Fruit fly (Drosophila melanogaster) whole organism, embryonic: ENCODE measurements around the gene Rpp14a.

Experiments
- Aef1 ChIP-seq: fragments of 200-800 bp; sonication (Bioruptor generic); IDR thresholded peaks from 3 replicates; pipeline ENCODE4 v1.3.6; 2022; ENCODE audit warnings: missing biosample characterization, missing genetic modification characterization
- Bgb ChIP-seq: fragments of 200-800 bp; sonication (Bioruptor generic); IDR thresholded peaks from 2 replicates; pipeline ENCODE4 v1.3.6; 2022; ENCODE audit warnings: missing biosample characterization, missing genetic modification characterization; ENCODE audit not compliant: partially characterized antibody
- BtbVII ChIP-seq: fragments of 200-800 bp; sonication (Bioruptor generic); optimal IDR thresholded peaks from 3 replicates; lab custom pipeline; 2017; ENCODE audit warnings: missing biosample characterization, mild to moderate bottlenecking, missing genetic modification characterization
- C15 ChIP-seq: fragments of 200-800 bp; sonication (Bioruptor generic); IDR thresholded peaks from 3 replicates; pipeline ENCODE4 v1.3.6; 2022; ENCODE audit warnings: missing biosample characterization, missing genetic modification characterization
- CG10366 ChIP-seq: fragments of 200-800 bp; sonication (Bioruptor generic); IDR thresholded peaks from 2 replicates; pipeline ENCODE4 v1.3.6; 2022; ENCODE audit warnings: missing biosample characterization, missing genetic modification characterization
- CG11560 ChIP-seq: fragments of 200-800 bp; sonication (Bioruptor generic); IDR thresholded peaks from 3 replicates; pipeline ENCODE4 v1.3.6; 2022; ENCODE audit warnings: missing biosample characterization, missing genetic modification characterization
- CG12744 ChIP-seq: fragments of 200-800 bp; sonication (Bioruptor generic); optimal IDR thresholded peaks from 2 replicates; lab custom pipeline; 2016; ENCODE audit warnings: missing biosample characterization, missing genetic modification characterization
- CG13775 ChIP-seq: fragments of 200-800 bp; sonication (Bioruptor generic); optimal IDR thresholded peaks from 3 replicates; lab custom pipeline; 2017; ENCODE audit warnings: missing biosample characterization, mild to moderate bottlenecking, missing genetic modification characterization
- CG15514 ChIP-seq: fragments of 200-800 bp; sonication (Bioruptor generic); optimal IDR thresholded peaks from 3 replicates; lab custom pipeline; 2017; ENCODE audit warnings: missing biosample characterization, missing genetic modification characterization, mild to moderate bottlenecking, moderate library complexity, missing genetic modification reagents
- CG16813 ChIP-seq: fragments of 200-800 bp; sonication (Bioruptor generic); IDR thresholded peaks from 3 replicates; pipeline ENCODE4 v1.3.6; 2022; ENCODE audit warnings: missing biosample characterization, missing genetic modification characterization; ENCODE audit not compliant: partially characterized antibody
- CG2120 ChIP-seq: fragments of 200-800 bp; sonication (Bioruptor generic); optimal IDR thresholded peaks from 3 replicates; lab custom pipeline; 2016; ENCODE audit warnings: missing biosample characterization, missing genetic modification characterization
- CG2712 ChIP-seq: fragments of 200-800 bp; optimal IDR thresholded peaks from 3 replicates; lab custom pipeline; 2019; ENCODE audit warnings: missing biosample characterization, mild to moderate bottlenecking, missing genetic modification characterization, moderate library complexity
- CG32767 ChIP-seq: fragments of 200-800 bp; sonication (Bioruptor generic); IDR thresholded peaks from 2 replicates; pipeline ENCODE4 v1.3.6; 2022; ENCODE audit warnings: missing biosample characterization, missing genetic modification characterization
- CG33213 ChIP-seq: fragments of 200-800 bp; sonication (Bioruptor generic); optimal IDR thresholded peaks from 3 replicates; lab custom pipeline; 2016; ENCODE audit warnings: missing biosample characterization, missing genetic modification characterization
- CG34224 ChIP-seq: fragments of 200-800 bp; sonication (Bioruptor generic); IDR thresholded peaks from 3 replicates; pipeline ENCODE4 v1.3.6; 2022; ENCODE audit warnings: missing biosample characterization, missing genetic modification characterization; ENCODE audit not compliant: partially characterized antibody
- CG3726 ChIP-seq: fragments of 200-800 bp; sonication (Bioruptor generic); IDR thresholded peaks from 3 replicates; pipeline ENCODE4, ENCODE4 v1.3.6; 2022; ENCODE audit warnings: missing biosample characterization, missing genetic modification characterization
- CG4617 ChIP-seq: fragments of 200-800 bp; sonication (Bioruptor generic); optimal IDR thresholded peaks from 3 replicates; lab custom pipeline; 2016; ENCODE audit warnings: missing biosample characterization, missing genetic modification characterization, borderline replicate concordance
- CG5180 ChIP-seq: fragments of 200-800 bp; sonication (Bioruptor generic); optimal IDR thresholded peaks from 3 replicates; lab custom pipeline; 2017; ENCODE audit warnings: missing biosample characterization, missing genetic modification characterization, mild to moderate bottlenecking, moderate library complexity, missing genetic modification reagents
- CG9609 ChIP-seq: fragments of 200-800 bp; sonication (Bioruptor generic); optimal IDR thresholded peaks from 3 replicates; lab custom pipeline; 2016; ENCODE audit warnings: missing biosample characterization, missing genetic modification characterization
- CG9797 ChIP-seq: fragments of 200-800 bp; sonication (Bioruptor generic); optimal IDR thresholded peaks from 3 replicates; lab custom pipeline; 2018; ENCODE audit warnings: missing biosample characterization, mild to moderate bottlenecking, missing genetic modification characterization
- Chrac-16 ChIP-seq: fragments of 200-800 bp; sonication (Bioruptor generic); optimal IDR thresholded peaks from 3 replicates; lab custom pipeline; 2016; ENCODE audit warnings: missing biosample characterization, missing genetic modification characterization
- CoRest ChIP-seq: fragments of 200-800 bp; sonication (Bioruptor generic); optimal IDR thresholded peaks from 3 replicates; lab custom pipeline; 2018; ENCODE audit warnings: missing biosample characterization, mild to moderate bottlenecking, missing genetic modification characterization, moderate library complexity
- Dad ChIP-seq: fragments of 200-800 bp; sonication (Bioruptor generic); optimal IDR thresholded peaks from 3 replicates; lab custom pipeline; 2016; ENCODE audit warnings: missing biosample characterization, missing genetic modification characterization
- Doc2 ChIP-seq: fragments of 200-800 bp; sonication (Bioruptor generic); IDR thresholded peaks from 2 replicates; pipeline ENCODE4 v1.3.6; 2022; ENCODE audit warnings: missing biosample characterization, missing genetic modification characterization
- Dp ChIP-seq: fragments of 200-800 bp; sonication (Bioruptor generic); optimal IDR thresholded peaks from 2 replicates; lab custom pipeline; 2018; ENCODE audit warnings: missing biosample characterization, mild to moderate bottlenecking, missing genetic modification characterization, moderate library complexity
- ERR ChIP-seq: fragments of 200-800 bp; sonication (Bioruptor generic); optimal IDR thresholded peaks from 2 replicates; lab custom pipeline; 2016; ENCODE audit warnings: missing biosample characterization, missing genetic modification characterization
- Fer1 ChIP-seq: fragments of 200-800 bp; sonication (Bioruptor generic); optimal IDR thresholded peaks from 2 replicates; lab custom pipeline; 2017; ENCODE audit warnings: missing biosample characterization, mild to moderate bottlenecking, missing genetic modification characterization
- Gug ChIP-seq: fragments of 200-800 bp; sonication (Bioruptor generic); IDR thresholded peaks from 4 replicates; pipeline ENCODE4 v1.3.6; 2022; ENCODE audit warnings: missing biosample characterization, missing genetic modification characterization
- HLH4C ChIP-seq: fragments of 200-800 bp; sonication (Bioruptor generic); IDR thresholded peaks from 3 replicates; pipeline ENCODE4 v1.3.6; 2022; ENCODE audit warnings: missing biosample characterization, missing genetic modification characterization; ENCODE audit not compliant: partially characterized antibody
- Hsf ChIP-seq: fragments of 200-800 bp; sonication (Bioruptor generic); optimal IDR thresholded peaks from 3 replicates; lab custom pipeline; 2016; ENCODE audit warnings: missing biosample characterization, missing genetic modification characterization
- Nf-YA ChIP-seq: fragments of 200-800 bp; sonication (Bioruptor generic); IDR thresholded peaks from 2 replicates; pipeline ENCODE4 v1.3.6; 2022; ENCODE audit warnings: missing biosample characterization, missing genetic modification characterization
- NfI ChIP-seq: fragments of 200-800 bp; sonication (Bioruptor generic); optimal IDR thresholded peaks from 3 replicates; lab custom pipeline; 2018; ENCODE audit warnings: missing biosample characterization, mild to moderate bottlenecking, missing genetic modification characterization, moderate library complexity
- Oli ChIP-seq: fragments of 200-800 bp; sonication (Bioruptor generic); optimal IDR thresholded peaks from 2 replicates; lab custom pipeline; 2018; ENCODE audit warnings: missing biosample characterization, mild to moderate bottlenecking, missing genetic modification characterization, moderate library complexity
- TFAM ChIP-seq: fragments of 200-800 bp; sonication (Bioruptor generic); optimal IDR thresholded peaks from 2 replicates; lab custom pipeline; 2017; ENCODE audit warnings: missing biosample characterization, missing genetic modification characterization, inconsistent platforms
- YL-1 ChIP-seq: fragments of 200-800 bp; sonication (Bioruptor generic); optimal IDR thresholded peaks from 3 replicates; lab custom pipeline; 2017; ENCODE audit warnings: missing biosample characterization, mild to moderate bottlenecking, missing genetic modification characterization
- ab ChIP-seq: fragments of 200-800 bp; sonication (Bioruptor generic); optimal IDR thresholded peaks from 2 replicates; lab custom pipeline; 2016; ENCODE audit warnings: missing biosample characterization, missing genetic modification characterization
- btn ChIP-seq: fragments of 200-800 bp; sonication (Bioruptor generic); optimal IDR thresholded peaks from 2 replicates; lab custom pipeline; 2016; ENCODE audit warnings: missing biosample characterization, missing genetic modification characterization
- dati ChIP-seq: fragments of 200-800 bp; sonication (Bioruptor generic); IDR thresholded peaks from 2 replicates; pipeline ENCODE4 v1.3.6; 2022; ENCODE audit warnings: missing biosample characterization, missing genetic modification characterization
- fu2 ChIP-seq: fragments of 200-800 bp; sonication (Bioruptor generic); optimal IDR thresholded peaks from 2 replicates; lab custom pipeline; 2016; ENCODE audit warnings: missing biosample characterization, missing genetic modification characterization
- hbn ChIP-seq: fragments of 200-800 bp; sonication (Bioruptor generic); IDR thresholded peaks from 2 replicates; pipeline ENCODE4 v1.3.6; 2022; ENCODE audit warnings: missing biosample characterization, missing genetic modification characterization; ENCODE audit not compliant: partially characterized antibody
- ind ChIP-seq: fragments of 200-800 bp; sonication (Bioruptor generic); optimal IDR thresholded peaks from 3 replicates; lab custom pipeline; 2016; ENCODE audit warnings: missing biosample characterization, missing genetic modification characterization
- lab ChIP-seq: fragments of 200-800 bp; sonication (Bioruptor generic); optimal IDR thresholded peaks from 3 replicates; lab custom pipeline; 2017; ENCODE audit warnings: missing biosample characterization, missing genetic modification characterization, mild to moderate bottlenecking, moderate library complexity, missing genetic modification reagents
- lbe ChIP-seq: fragments of 200-800 bp; sonication (Bioruptor generic); optimal IDR thresholded peaks from 2 replicates; lab custom pipeline; 2016; ENCODE audit warnings: missing biosample characterization, mild to moderate bottlenecking, missing genetic modification characterization
- seq ChIP-seq: fragments of 200-800 bp; sonication (Bioruptor generic); IDR thresholded peaks from 2 replicates; pipeline ENCODE4 v1.3.6; 2022; ENCODE audit warnings: missing biosample characterization, missing genetic modification characterization
- sna ChIP-seq: fragments of 200-800 bp; sonication (Bioruptor generic); IDR thresholded peaks from 2 replicates; pipeline ENCODE4 v1.3.6; 2022; ENCODE audit warnings: missing biosample characterization, missing genetic modification characterization; ENCODE audit not compliant: partially characterized antibody
- stwl ChIP-seq: fragments of 200-800 bp; sonication (Bioruptor generic); optimal IDR thresholded peaks from 3 replicates; lab custom pipeline; 2018; ENCODE audit warnings: missing biosample characterization, mild to moderate bottlenecking, missing genetic modification characterization, moderate library complexity
- tap ChIP-seq: fragments of 200-800 bp; optimal IDR thresholded peaks from 3 replicates; lab custom pipeline; 2019; ENCODE audit warnings: missing biosample characterization, mild to moderate bottlenecking, missing genetic modification characterization, moderate library complexity
- tgo ChIP-seq: fragments of 200-800 bp; sonication (Bioruptor generic); IDR thresholded peaks from 3 replicates; pipeline ENCODE4 v1.3.6; 2022; ENCODE audit warnings: missing biosample characterization, missing genetic modification characterization
- trem ChIP-seq: fragments of 200-800 bp; optimal IDR thresholded peaks from 3 replicates; lab custom pipeline; 2019; ENCODE audit warnings: missing biosample characterization, mild to moderate bottlenecking, missing genetic modification characterization, moderate library complexity
- ttk ChIP-seq: fragments of 200-800 bp; sonication (Bioruptor generic); IDR thresholded peaks from 2 replicates; pipeline ENCODE4 v2.1.2; 2022; ENCODE audit warnings: missing biosample characterization, missing genetic modification characterization
- zfh2 ChIP-seq: fragments of 200-800 bp; sonication (Bioruptor generic); optimal IDR thresholded peaks from 2 replicates; lab custom pipeline; 2016; ENCODE audit warnings: missing biosample characterization, missing genetic modification characterization

Rpp14a gene

DNA sequence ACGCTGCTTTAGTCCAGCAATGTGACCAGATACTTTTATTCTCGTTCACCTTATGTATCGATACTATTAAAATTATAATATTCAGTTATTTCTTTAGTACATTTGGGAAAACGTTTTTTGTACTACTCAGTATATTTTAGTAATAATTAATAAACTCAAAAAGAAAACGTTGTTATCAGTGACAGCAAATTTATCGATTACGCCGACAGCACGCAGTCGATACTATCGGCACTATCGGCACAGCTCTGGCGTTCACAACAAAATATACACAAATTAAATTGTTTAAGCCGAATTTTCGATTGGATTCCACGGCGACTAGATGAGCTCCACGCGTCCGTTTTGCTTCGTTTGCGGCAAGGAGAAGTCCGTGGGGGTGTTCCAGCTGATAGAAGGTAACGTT lies 17.2 kb upstream of the Rpp14a start, which contains the start of the genes janA, Sry-alpha and Sry-beta (continued):
- TF ChIP-seq trem (tag; lab: Kevin White, UChicago) (peak; percentile 75), CG16813 (GFP tag; lab: Robert Waterston, UW) (peak; percentile 100), CG9609 (no peak), CG34224 (GFP tag; lab: Robert Waterston, UW) (peak; percentile 100), CG12744 (no peak), Gug (GFP tag; lab: Robert Waterston, UW) (peak; percentile 51; the same call in 1 of the 4 replicates), Nf-YA (GFP tag; lab: Robert Waterston, UW) (no peak), TFAM (no peak), fu2 (GFP tag; lab: Kevin White, UChicago) (no peak), Oli (tag; lab: Kevin White, UChicago) (no peak), C15 (GFP tag; lab: Robert Waterston, UW) (no peak), Dad (GFP tag; lab: Kevin White, UChicago) (no peak), ab (GFP tag; lab: Kevin White, UChicago) (no peak), CG5180 (GFP tag; lab: Kevin White, UChicago) (no peak), BtbVII (GFP tag; lab: Kevin White, UChicago) (no peak), CG13775 (peak; percentile 30), hbn (GFP tag; lab: Robert Waterston, UW) (peak; percentile 99), CG32767 (GFP tag; lab: Robert Waterston, UW) (peak; percentile 69), CG2712 (tag; lab: Kevin White, UChicago) (peak; percentile 54), sna (peak; percentile 100), btn (no peak), CG9797 (GFP tag; lab: Kevin White, UChicago) (peak; percentile 80), ind (no peak), CG2120 (GFP tag; lab: Kevin White, UChicago) (no peak), CoRest (tag; lab: Kevin White, UChicago) (peak; percentile 36), tap (tag; lab: Kevin White, UChicago) (no peak), CG11560 (tag; lab: Robert Waterston, UW) (no peak), Dp (peak; percentile 63), Fer1 (GFP tag; lab: Kevin White, UChicago) (peak; percentile 9), CG3726 (GFP tag; lab: Robert Waterston, UW) (no peak), CG33213 (GFP tag; lab: Kevin White, UChicago) (no peak), dati (GFP tag; lab: Robert Waterston, UW) (no peak), lab (GFP tag; lab: Kevin White, UChicago) (no peak), NfI (GFP tag; lab: Kevin White, UChicago) (no peak), Doc2 (GFP tag; lab: Robert Waterston, UW) (no peak), seq (GFP tag; lab: Robert Waterston, UW) (no peak), YL-1 (peak; percentile 86), CG10366 (GFP tag; lab: Robert Waterston, UW) (no peak), Chrac-16 (GFP tag; lab: Kevin White, UChicago) (no peak), lbe (GFP tag; lab: Kevin White, UChicago) (no peak), stwl (tag; lab: Kevin White, UChicago) (peak; percentile 77), HLH4C (peak; percentile 99), tgo (GFP tag; lab: Robert Waterston, UW) (no peak), zfh2 (no peak), ERR (GFP tag; lab: Kevin White, UChicago) (no peak), CG4617 (GFP tag; lab: Kevin White, UChicago) (peak; percentile 92), ttk (GFP tag; lab: Robert Waterston, UW) (no peak), Aef1 (no peak), Bgb (peak; percentile 99), Hsf (GFP tag; lab: Kevin White, UChicago) (peak; percentile 22), CG15514 (GFP tag; lab: Kevin White, UChicago) (peak; percentile 94)
